Fruit fly (Drosophila melanogaster) whole organism, embryonic: Measurements from ENCODE around the gene retm.

ENCODE experiments used
- Asciz ChIP-seq: fragments of 200-800 bp; sonication (Bioruptor generic); optimal IDR thresholded peaks from 2 replicates; lab custom pipeline; 2017; ENCODE audit warnings: missing biosample characterization, mild to moderate bottlenecking, missing genetic modification characterization, missing genetic modification reagents
- Atf-2 ChIP-seq: fragments of 200-800 bp; sonication (Bioruptor generic); optimal IDR thresholded peaks from 2 replicates; lab custom pipeline; 2016; ENCODE audit warnings: missing biosample characterization, missing genetic modification characterization
- Bgb ChIP-seq: fragments of 200-800 bp; sonication (Bioruptor generic); IDR thresholded peaks from 2 replicates; pipeline ENCODE4 v1.3.6; 2022; ENCODE audit warnings: missing biosample characterization, missing genetic modification characterization; ENCODE audit not compliant: partially characterized antibody
- CG10209 ChIP-seq: fragments of 200-800 bp; sonication (Bioruptor generic); optimal IDR thresholded peaks from 3 replicates; lab custom pipeline; 2017; ENCODE audit warnings: missing biosample characterization, mild to moderate bottlenecking, missing genetic modification characterization, missing genetic modification reagents
- CG10366 ChIP-seq: fragments of 200-800 bp; sonication (Bioruptor generic); IDR thresholded peaks from 2 replicates; pipeline ENCODE4 v1.3.6; 2022; ENCODE audit warnings: missing biosample characterization, missing genetic modification characterization
- CG10543 ChIP-seq: fragments of 200-800 bp; sonication (Bioruptor generic); optimal IDR thresholded peaks from 3 replicates; lab custom pipeline; 2017; ENCODE audit warnings: missing biosample characterization, mild to moderate bottlenecking, missing genetic modification characterization, moderate library complexity
- CG11247 ChIP-seq: fragments of 200-800 bp; sonication (Bioruptor generic); IDR thresholded peaks from 2 replicates; pipeline ENCODE4 v1.3.6; 2022; ENCODE audit warnings: missing biosample characterization, missing genetic modification characterization
- CG14014 ChIP-seq: fragments of 200-800 bp; sonication (Bioruptor generic); IDR thresholded peaks from 2 replicates; pipeline ENCODE4 v1.3.6; 2022; ENCODE audit warnings: missing biosample characterization, missing genetic modification characterization
- CG18764 ChIP-seq: fragments of 200-800 bp; sonication (Bioruptor generic); optimal IDR thresholded peaks from 3 replicates; lab custom pipeline; 2016; ENCODE audit warnings: missing biosample characterization, missing genetic modification characterization
- CG2678 ChIP-seq: fragments of 200-800 bp; sonication (Bioruptor generic); optimal IDR thresholded peaks from 3 replicates; lab custom pipeline; 2019; ENCODE audit warnings: missing biosample characterization, mild to moderate bottlenecking, missing genetic modification characterization, moderate library complexity
- CG30403 ChIP-seq: fragments of 200-800 bp; sonication (Bioruptor generic); optimal IDR thresholded peaks from 3 replicates; lab custom pipeline; 2016; ENCODE audit warnings: missing biosample characterization, missing genetic modification characterization
- CG3163 ChIP-seq: fragments of 200-800 bp; sonication (Bioruptor generic); optimal IDR thresholded peaks from 3 replicates; lab custom pipeline; 2016; ENCODE audit warnings: missing biosample characterization, missing genetic modification characterization
- CG3726 ChIP-seq: fragments of 200-800 bp; sonication (Bioruptor generic); IDR thresholded peaks from 3 replicates; pipeline ENCODE4, ENCODE4 v1.3.6; 2022; ENCODE audit warnings: missing biosample characterization, missing genetic modification characterization
- CG4282 ChIP-seq: fragments of 200-800 bp; sonication (Bioruptor generic); optimal IDR thresholded peaks from 2 replicates; lab custom pipeline; 2016; ENCODE audit warnings: missing biosample characterization, missing genetic modification characterization
- CG4820 ChIP-seq: fragments of 200-800 bp; sonication (Bioruptor generic); optimal IDR thresholded peaks from 3 replicates; lab custom pipeline; 2016; ENCODE audit warnings: missing biosample characterization, missing genetic modification characterization
- CG4854 ChIP-seq: fragments of 200-800 bp; sonication (Bioruptor generic); optimal IDR thresholded peaks from 2 replicates; lab custom pipeline; 2016; ENCODE audit warnings: missing biosample characterization, missing genetic modification characterization, inconsistent platforms
- CG5180 ChIP-seq: fragments of 200-800 bp; sonication (Bioruptor generic); optimal IDR thresholded peaks from 3 replicates; lab custom pipeline; 2017; ENCODE audit warnings: missing biosample characterization, missing genetic modification characterization, mild to moderate bottlenecking, moderate library complexity, missing genetic modification reagents
- CG6689 ChIP-seq: fragments of 200-800 bp; sonication (Bioruptor generic); IDR thresholded peaks from 2 replicates; pipeline ENCODE4 v1.3.6; 2022; ENCODE audit warnings: missing biosample characterization, missing genetic modification characterization
- CG7839 ChIP-seq: fragments of 200-800 bp; sonication (Bioruptor generic); optimal IDR thresholded peaks from 3 replicates; lab custom pipeline; 2018; ENCODE audit warnings: missing biosample characterization, mild to moderate bottlenecking, missing genetic modification characterization, moderate library complexity
- CG8281 ChIP-seq: fragments of 200-800 bp; sonication (Bioruptor generic); optimal IDR thresholded peaks from 2 replicates; lab custom pipeline; 2018; ENCODE audit warnings: missing biosample characterization, mild to moderate bottlenecking, missing genetic modification characterization, moderate library complexity
- CG9437 ChIP-seq: fragments of 200-800 bp; sonication (Bioruptor generic); optimal IDR thresholded peaks from 2 replicates; lab custom pipeline; 2018; ENCODE audit warnings: missing biosample characterization, mild to moderate bottlenecking, missing genetic modification characterization
- CG9932 ChIP-seq: fragments of 200-800 bp; sonication (Bioruptor generic); IDR thresholded peaks from 2 replicates; pipeline ENCODE4 v1.3.6; 2022; ENCODE audit warnings: missing biosample characterization, missing genetic modification characterization
- D ChIP-seq, 2 experiments: fragments of 200-800 bp in 1 of 2; fragments of >200 bp in 1 of 2; sonication (Bioruptor generic) in 1 of 2; optimal IDR thresholded peaks; 2 replicates in 1 of 2; 3 replicates in 1 of 2; lab custom pipeline; 2017; ENCODE audit warnings: mild to moderate bottlenecking in 1 of 2, missing biosample characterization in 1 of 2, missing genetic modification characterization in 1 of 2, missing genetic modification reagents in 1 of 2
- Deaf1 ChIP-seq: fragments of 200-800 bp; optimal IDR thresholded peaks from 3 replicates; lab custom pipeline; 2019; ENCODE audit warnings: missing biosample characterization, mild to moderate bottlenecking, missing genetic modification characterization, moderate library complexity
- Elba2 ChIP-seq: fragments of 200-800 bp; sonication (Bioruptor generic); optimal IDR thresholded peaks from 3 replicates; lab custom pipeline; 2016; ENCODE audit warnings: missing biosample characterization, missing genetic modification characterization
- Ets97D ChIP-seq: fragments of 200-800 bp; sonication (Bioruptor generic); optimal IDR thresholded peaks from 3 replicates; lab custom pipeline; 2016; ENCODE audit warnings: missing biosample characterization, missing genetic modification characterization
- HLH4C ChIP-seq: fragments of 200-800 bp; sonication (Bioruptor generic); IDR thresholded peaks from 3 replicates; pipeline ENCODE4 v1.3.6; 2022; ENCODE audit warnings: missing biosample characterization, missing genetic modification characterization; ENCODE audit not compliant: partially characterized antibody
- Hmr ChIP-seq: fragments of 200-800 bp; sonication (Bioruptor generic); optimal IDR thresholded peaks from 3 replicates; lab custom pipeline; 2017; ENCODE audit warnings: mild to moderate bottlenecking, missing biosample characterization, missing genetic modification reagents, missing genetic modification characterization
- NFAT ChIP-seq: fragments of 200-800 bp; sonication (Bioruptor generic); IDR thresholded peaks from 2 replicates; pipeline ENCODE4 v1.3.6; 2022; ENCODE audit warnings: missing biosample characterization, missing genetic modification characterization
- Vsx1 ChIP-seq: fragments of 200-800 bp; sonication (Bioruptor generic); optimal IDR thresholded peaks from 2 replicates; lab custom pipeline; 2017; ENCODE audit warnings: missing biosample characterization, mild to moderate bottlenecking, missing genetic modification characterization, missing genetic modification reagents
- YL-1 ChIP-seq: fragments of 200-800 bp; sonication (Bioruptor generic); optimal IDR thresholded peaks from 3 replicates; lab custom pipeline; 2017; ENCODE audit warnings: missing biosample characterization, mild to moderate bottlenecking, missing genetic modification characterization
- ab ChIP-seq: fragments of 200-800 bp; sonication (Bioruptor generic); optimal IDR thresholded peaks from 2 replicates; lab custom pipeline; 2016; ENCODE audit warnings: missing biosample characterization, missing genetic modification characterization
- ase ChIP-seq: fragments of 200-800 bp; sonication (Bioruptor generic); IDR thresholded peaks from 3 replicates; pipeline ENCODE4 v1.3.6; 2022; ENCODE audit warnings: missing biosample characterization, missing genetic modification characterization
- caup ChIP-seq: fragments of 200-800 bp; sonication (Bioruptor generic); optimal IDR thresholded peaks from 3 replicates; lab custom pipeline; 2017; ENCODE audit warnings: missing biosample characterization, mild to moderate bottlenecking, missing genetic modification characterization, moderate library complexity; ENCODE audit not compliant: severe bottlenecking
- crp ChIP-seq, 2 experiments: fragments of 200-800 bp; sonication (Bioruptor generic); optimal IDR thresholded peaks; 2 replicates in 1 of 2; 3 replicates in 1 of 2; lab custom pipeline; 2017; ENCODE audit warnings: missing biosample characterization in 2 of 2, missing genetic modification characterization in 2 of 2, mild to moderate bottlenecking in 1 of 2, moderate library complexity in 1 of 2
- fru ChIP-seq: fragments of >200 bp; optimal IDR thresholded peaks from 2 replicates; lab custom pipeline; 2017
- gcm ChIP-seq: fragments of 200-800 bp; sonication (Bioruptor generic); optimal IDR thresholded peaks from 2 replicates; lab custom pipeline; 2019; ENCODE audit warnings: missing biosample characterization, mild to moderate bottlenecking, missing genetic modification characterization, moderate library complexity
- insv ChIP-seq, 2 experiments: fragments of 200-800 bp; sonication (Bioruptor generic); optimal IDR thresholded peaks; 3 replicates each; lab custom pipeline; 2016 to 2018; ENCODE audit warnings: missing biosample characterization in 2 of 2, missing genetic modification characterization in 2 of 2
- mam ChIP-seq: fragments of 200-800 bp; sonication (Bioruptor generic); optimal IDR thresholded peaks from 3 replicates; lab custom pipeline; 2016; ENCODE audit warnings: missing biosample characterization, missing genetic modification characterization
- oc ChIP-seq: fragments of 200-800 bp; sonication (Bioruptor generic); optimal IDR thresholded peaks from 2 replicates; lab custom pipeline; 2018; ENCODE audit warnings: missing biosample characterization, mild to moderate bottlenecking, missing genetic modification characterization, moderate library complexity
- org-1 ChIP-seq: fragments of 200-800 bp; sonication (Bioruptor generic); optimal IDR thresholded peaks from 2 replicates; lab custom pipeline; 2017; ENCODE audit warnings: missing biosample characterization, missing genetic modification characterization
- pho ChIP-seq: fragments of 200-800 bp; sonication (Bioruptor generic); optimal IDR thresholded peaks from 2 replicates; lab custom pipeline; 2016; ENCODE audit warnings: missing biosample characterization, missing genetic modification characterization
- pita ChIP-seq: fragments of 200-800 bp; sonication (Bioruptor generic); optimal IDR thresholded peaks from 2 replicates; lab custom pipeline; 2017; ENCODE audit warnings: missing biosample characterization, mild to moderate bottlenecking, missing genetic modification characterization
- run ChIP-seq: fragments of 200-800 bp; sonication (Bioruptor generic); optimal IDR thresholded peaks from 3 replicates; lab custom pipeline; 2018; ENCODE audit warnings: missing biosample characterization, mild to moderate bottlenecking, missing genetic modification characterization
- slbo ChIP-seq: fragments of 200-800 bp; sonication (Bioruptor generic); IDR thresholded peaks from 2 replicates; pipeline ENCODE4 v1.3.6; 2022; ENCODE audit warnings: missing biosample characterization, missing genetic modification characterization
- sug ChIP-seq: fragments of 200-800 bp; optimal IDR thresholded peaks from 2 replicates; lab custom pipeline; 2019; ENCODE audit warnings: missing biosample characterization, mild to moderate bottlenecking, missing genetic modification characterization, moderate library complexity
- vfl ChIP-seq: fragments of 200-800 bp; sonication (Bioruptor generic); optimal IDR thresholded peaks from 2 replicates; lab custom pipeline; 2016; ENCODE audit warnings: missing biosample characterization, missing genetic modification characterization
- yki ChIP-seq: fragments of >200 bp; optimal IDR thresholded peaks from 3 replicates; lab custom pipeline; 2018
- zf30C ChIP-seq: fragments of 200-800 bp; sonication (Bioruptor generic); optimal IDR thresholded peaks from 3 replicates; lab custom pipeline; 2018; ENCODE audit warnings: missing biosample characterization, mild to moderate bottlenecking, missing genetic modification characterization

The retm gene

dm6 chr2L:6479226-6479906, 23.6 kb upstream of the retm start (continued):
- TF ChIP-seq CG10209 (GFP tag; lab: Kevin White, UChicago) (peak; percentile 36), CG30403 (GFP tag; lab: Kevin White, UChicago) (peak; percentile 18), ab (GFP tag; lab: Kevin White, UChicago) (no peak), run (tag; lab: Kevin White, UChicago) (no peak), CG18764 (GFP tag; lab: Kevin White, UChicago) (no peak), Hmr (peak; percentile 61), CG9932 (GFP tag; lab: Robert Waterston, UW) (peak; percentile 50; the same call in 1 of the 2 replicates), ase (GFP tag; lab: Robert Waterston, UW) (no peak), CG7839 (tag; lab: Kevin White, UChicago) (no peak), Atf-2 (GFP tag; lab: Kevin White, UChicago) (no peak), CG10366 (no peak), CG10543 (GFP tag; lab: Kevin White, UChicago) (peak; percentile 83), Vsx1 (GFP tag; lab: Kevin White, UChicago) (peak; percentile 24), slbo (GFP tag; lab: Robert Waterston, UW) (peak; percentile 27; the same call in 1 of the 2 replicates), org-1 (peak; percentile 28), YL-1 (GFP tag; lab: Kevin White, UChicago) (peak; percentile 78), crp (GFP tag; optimal IDR thresholded peaks at IDR 0.05; lab: Kevin White, UChicago) (no peak), oc (tag; lab: Kevin White, UChicago) (no peak), gcm (no peak), CG5180 (peak; percentile 44), CG9437 (GFP tag; lab: Kevin White, UChicago) (no peak), CG11247 (no peak), yki (no peak), Ets97D (no peak), sug (peak; percentile 66), HLH4C (GFP tag; lab: Robert Waterston, UW) (no peak), CG3726 (GFP tag; lab: Robert Waterston, UW) (no peak), CG4820 (no peak), CG3163 (GFP tag; lab: Kevin White, UChicago) (no peak), zf30C (no peak), Deaf1 (tag; lab: Kevin White, UChicago) (peak; percentile 100), mam (GFP tag; lab: Kevin White, UChicago) (no peak), CG4854 (GFP tag; lab: Kevin White, UChicago) (no peak), CG6689 (GFP tag; lab: Robert Waterston, UW) (peak; percentile 50; the same call in 1 of the 2 replicates), D (optimal IDR thresholded peaks at IDR 0.05; lab: Kevin White, UChicago) (no peak), D (GFP tag; optimal IDR thresholded peaks at IDR 0.05; lab: Kevin White, UChicago) (peak; percentile 20), caup (peak; percentile 77), CG4282 (GFP tag; lab: Kevin White, UChicago) (no peak), Bgb (GFP tag; lab: Robert Waterston, UW) (no peak; the same call in 1 of the 2 replicates), CG14014 (GFP tag; lab: Robert Waterston, UW) (peak; percentile 12; the same call in 1 of the 2 replicates), CG8281 (tag; lab: Kevin White, UChicago) (no peak), NFAT (GFP tag; lab: Robert Waterston, UW) (peak; percentile 27; the same call in 1 of the 2 replicates), Asciz (GFP tag; lab: Kevin White, UChicago) (peak; percentile 28), Elba2 (no peak), vfl (no peak), insv (GFP tag; optimal IDR thresholded peaks at IDR 0.05; lab: Kevin White, UChicago) (peak in 1 of 2 experiments; percentile 28), pita (GFP tag; lab: Kevin White, UChicago) (no peak), pho (GFP tag; lab: Kevin White, UChicago) (peak; percentile 19), fru (no peak), CG2678 (tag; lab: Kevin White, UChicago) (peak; percentile 54)
